Fruit fly (Drosophila melanogaster): Measurements from ENCODE around the gene CG31145.
A peak's percentile ranks its signal among the peaks of the same experiment; 100 is the strongest.

Gene CG31145

DNA sequence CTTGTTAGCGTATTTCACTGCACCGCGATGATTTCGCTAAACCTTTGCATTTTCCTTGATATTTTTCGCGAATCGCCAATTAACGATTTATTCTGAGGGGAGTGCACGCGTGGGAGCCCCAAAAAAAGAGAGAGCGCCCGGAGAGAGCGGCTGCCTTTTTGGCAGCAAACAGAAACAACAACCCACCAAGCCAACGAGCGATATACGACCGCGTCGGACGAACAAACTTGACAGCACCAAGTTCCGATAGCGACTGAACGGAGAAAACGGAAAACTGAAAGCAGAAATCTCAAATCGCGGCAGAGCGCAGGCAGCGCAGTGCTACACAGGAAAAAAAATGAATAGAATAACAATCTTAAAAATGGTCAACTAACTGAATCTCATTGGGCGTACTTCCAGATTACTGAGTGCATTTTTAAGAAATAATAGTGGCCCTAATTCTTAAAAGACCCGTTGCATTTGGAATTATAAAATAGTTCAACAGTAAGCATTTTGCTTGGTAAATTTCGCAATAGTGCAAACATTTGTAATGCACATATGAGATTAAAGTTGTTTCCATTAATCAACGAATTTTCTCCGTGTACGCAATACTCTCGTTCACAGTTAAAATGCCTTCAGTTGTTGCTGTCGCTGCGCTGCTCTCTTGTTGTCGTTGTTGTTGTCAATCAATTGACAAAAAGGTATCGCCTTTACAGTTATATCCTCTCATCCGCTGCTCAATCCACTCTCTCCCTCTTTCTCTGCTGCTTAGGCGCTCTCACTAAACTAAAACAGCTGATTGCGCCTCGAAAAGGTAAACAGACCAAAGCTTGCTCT, at the start of gene CG31145 (continued):
- TF ChIP-seq so (GFP tag; IDR thresholded peaks at IDR 0.05) (peak; percentile 99), CG11247 (GFP tag; IDR thresholded peaks at IDR 0.05) (peak; percentile 98), run (tag; optimal IDR thresholded peaks at IDR 0.05) (peak; percentile 99), fd96Cb (tag; optimal IDR thresholded peaks at IDR 0.05) (peak; percentile 100), gfzf (GFP tag; optimal IDR thresholded peaks at IDR 0.05) (peak; percentile 41), dysf (GFP tag; IDR thresholded peaks at IDR 0.05) (peak; percentile 100), CG6765 (GFP tag; optimal IDR thresholded peaks at IDR 0.05) (peak; percentile 99), CG17186 (GFP tag; optimal IDR thresholded peaks at IDR 0.05) (peak; percentile 96), lmd (GFP tag; IDR thresholded peaks at IDR 0.05) (peak; percentile 100), CG32772 (GFP tag; IDR thresholded peaks at IDR 0.05) (peak; percentile 99), ac (GFP tag; optimal IDR thresholded peaks at IDR 0.05) (peak; percentile 96), CG15269 (tag; optimal IDR thresholded peaks at IDR 0.05) (peak; percentile 100), rib (GFP tag; IDR thresholded peaks at IDR 0.05) (peak; percentile 97), sima (GFP tag; optimal IDR thresholded peaks at IDR 0.05) (peak; percentile 98), CG7786 (GFP tag; optimal IDR thresholded peaks at IDR 0.05) (peak; percentile 99), pb (GFP tag; optimal IDR thresholded peaks at IDR 0.05) (peak; percentile 99), vnd (GFP tag; IDR thresholded peaks at IDR 0.05; ENCODE audit: partially characterized antibody) (no peak), CG1024 (GFP tag; IDR thresholded peaks at IDR 0.05) (peak; percentile 92), CG8388 (GFP tag; optimal IDR thresholded peaks at IDR 0.05) (peak; percentile 99), nerfin-2 (GFP tag; IDR thresholded peaks at IDR 0.05; ENCODE audit: partially characterized antibody) (no peak), Hr39 (optimal IDR thresholded peaks at IDR 0.05) (no peak), ase (GFP tag; IDR thresholded peaks at IDR 0.05) (peak; percentile 98), CG11695 (GFP tag; IDR thresholded peaks at IDR 0.05) (peak; percentile 99), CTCF (GFP tag; optimal IDR thresholded peaks at IDR 0.05) (peak; percentile 86), CG16813 (GFP tag; IDR thresholded peaks at IDR 0.05; ENCODE audit: partially characterized antibody) (0 out of 3 replicates have a peak, but pooled peaks have one; percentile 24), hkb (optimal IDR thresholded peaks at IDR 0.05) (no peak), hkb (GFP tag; IDR thresholded peaks at IDR 0.05) (peak; percentile 99), CG12104 (GFP tag; optimal IDR thresholded peaks at IDR 0.05) (peak; percentile 100), her (GFP tag; optimal IDR thresholded peaks at IDR 0.05) (peak; percentile 98), Xbp1 (GFP tag; optimal IDR thresholded peaks at IDR 0.05) (peak; percentile 100), CG14860 (GFP tag; IDR thresholded peaks at IDR 0.05; ENCODE audit: partially characterized antibody) (no peak), CG5180 (GFP tag; optimal IDR thresholded peaks at IDR 0.05) (peak; percentile 94), jing (GFP tag; optimal IDR thresholded peaks at IDR 0.05) (peak; percentile 99), BtbVII (GFP tag; optimal IDR thresholded peaks at IDR 0.05) (peak; percentile 99), chinmo (GFP tag; IDR thresholded peaks at IDR 0.05; ENCODE audit: partially characterized antibody) (peak; percentile 89; the same call in 2 of the 4 replicates), CG4328 (GFP tag; optimal IDR thresholded peaks at IDR 0.05) (peak; percentile 98), Rx (GFP tag; IDR thresholded peaks at IDR 0.05) (peak; percentile 98), BEAF-32 (GFP tag; optimal IDR thresholded peaks at IDR 0.05) (peak; percentile 41), CG1603 (tag; optimal IDR thresholded peaks at IDR 0.05) (peak; percentile 98), al (GFP tag; IDR thresholded peaks at IDR 0.05) (peak; percentile 99), tgo (GFP tag; IDR thresholded peaks at IDR 0.05) (peak; percentile 99), jumu (GFP tag; optimal IDR thresholded peaks at IDR 0.05) (peak; percentile 99), CG34376 (GFP tag; optimal IDR thresholded peaks at IDR 0.05) (peak; percentile 99), CG7839 (tag; optimal IDR thresholded peaks at IDR 0.05) (peak; percentile 100), CG10565 (GFP tag; optimal IDR thresholded peaks at IDR 0.05) (peak; percentile 99), Dref (GFP tag; IDR thresholded peaks at IDR 0.05) (no peak), trh (GFP tag; optimal IDR thresholded peaks at IDR 0.05) (peak; percentile 99), ind (GFP tag; optimal IDR thresholded peaks at IDR 0.05) (peak; percentile 100), Eip74EF (GFP tag; optimal IDR thresholded peaks at IDR 0.05) (peak in 1 of 2 experiments; percentile 100)

All from whole organism, embryonic.